Fruit fly (Drosophila melanogaster) whole organism, larva: Measurements from ENCODE around the gene CG3568.

Source experiments
- noc ChIP-seq: fragments of 200-800 bp; sonication (Bioruptor generic); optimal IDR thresholded peaks from 3 replicates; lab custom pipeline; 2019; ENCODE audit warnings: missing biosample characterization, mild to moderate bottlenecking, missing genetic modification characterization, moderate library complexity

The CG3568 gene

DNA sequence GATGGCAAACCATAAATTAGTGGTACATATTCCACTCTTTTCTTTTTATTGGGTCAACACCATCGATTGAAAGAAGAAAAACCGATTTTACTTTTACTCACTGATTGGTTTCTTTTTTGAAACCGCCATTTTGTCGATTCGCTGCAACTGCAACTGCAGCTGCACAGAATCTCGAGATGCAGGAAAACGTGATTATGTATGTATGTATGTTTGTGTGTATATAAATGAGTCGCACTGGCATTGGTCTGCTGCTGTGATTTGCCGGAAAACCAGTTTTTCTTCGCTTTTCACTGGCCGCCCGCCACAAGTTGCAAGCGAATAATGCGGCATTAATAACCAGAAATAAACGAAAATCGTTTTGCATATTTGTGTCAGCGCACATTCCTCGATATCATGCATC lies 12.3 kb downstream of the CG3568 start:
- TF ChIP-seq noc (tag; lab: Kevin White, UChicago) = no peak

DNA sequence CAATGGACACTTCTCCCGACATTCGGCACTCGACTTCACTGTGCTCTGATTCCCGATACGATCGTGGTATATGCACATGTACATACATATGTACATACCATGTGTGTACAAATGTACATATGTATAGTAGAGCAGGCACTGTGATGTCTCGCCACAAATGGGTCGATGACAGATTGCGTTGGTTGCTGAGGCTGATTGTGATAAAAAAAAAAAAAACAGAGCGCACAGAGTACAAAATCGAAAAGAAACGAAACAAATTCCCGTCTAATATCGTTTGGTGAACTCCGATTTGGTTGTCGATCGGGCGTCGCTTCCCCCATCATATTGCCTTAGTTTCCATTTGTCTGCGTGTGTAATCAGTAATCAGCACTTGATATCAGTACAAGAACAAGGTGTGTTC lies 13.4 kb downstream of the CG3568 start:
- no peak for TF ChIP-seq noc (tag; lab: Kevin White, UChicago)

- TF ChIP-seq noc (tag; lab: Kevin White, UChicago) = no peak
These were observed 15.3 kb downstream of the CG3568 start, which contains the start of gene CG3546 for dm6 chrX:4557772-4558171. Gene CG3546 (plus strand): TSS chrX:4558072.

DNA sequence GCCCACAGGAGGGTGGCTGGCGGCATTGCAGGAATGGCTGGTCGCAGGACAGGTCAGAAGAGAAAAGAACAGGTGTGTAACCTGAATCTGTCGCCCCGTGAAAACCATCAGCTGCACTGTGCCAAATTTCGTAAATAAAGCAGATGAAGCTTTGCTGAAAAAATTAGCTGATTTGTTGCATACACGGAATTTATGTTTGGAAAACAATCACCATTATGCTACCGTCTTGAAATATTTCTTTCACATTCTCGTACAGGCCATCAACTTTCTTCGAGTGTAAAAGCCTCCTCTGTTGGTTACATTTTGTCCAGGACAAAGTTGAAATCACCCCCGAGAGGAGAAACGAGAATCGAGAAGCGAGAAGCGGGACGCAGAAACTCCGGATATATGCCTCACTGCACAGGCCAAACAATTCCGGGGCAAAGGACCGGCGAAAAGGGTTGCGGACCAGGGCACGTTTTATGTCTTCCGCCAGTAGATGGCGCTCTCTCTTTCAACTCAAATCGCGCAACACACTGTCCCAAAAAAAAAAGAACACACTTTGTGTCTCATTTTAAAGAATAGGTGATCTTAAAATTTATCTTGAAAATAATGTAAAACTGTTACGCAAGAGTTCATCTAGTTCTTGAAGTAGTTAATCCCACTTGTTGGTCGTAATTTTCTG lies 17.9 kb downstream of the CG3568 start:
- no peak for TF ChIP-seq noc (tag; lab: Kevin White, UChicago)

DNA sequence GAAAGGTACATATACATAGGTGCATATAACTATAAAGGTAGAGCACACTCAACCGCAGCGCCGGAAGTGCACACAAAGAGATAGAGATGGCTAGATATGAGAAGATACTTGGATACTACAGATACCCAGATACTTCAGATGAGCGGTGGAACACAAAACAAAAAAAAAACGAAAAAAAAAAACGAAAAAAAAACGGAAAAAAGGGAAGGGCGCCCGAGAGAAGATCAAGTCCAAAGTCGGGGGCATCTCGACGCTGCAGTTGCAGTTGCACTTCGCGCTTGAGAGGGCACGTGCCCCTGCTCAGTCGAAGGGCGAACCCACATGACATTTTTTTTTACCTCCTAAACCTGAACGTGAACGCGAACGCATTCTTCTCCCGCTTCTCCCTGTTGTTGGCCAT lies 21.6 kb downstream of the CG3568 start:
- TF ChIP-seq noc (tag; lab: Kevin White, UChicago) = no peak

dm6 chrX:4564962-4565361 lies 22.5 kb downstream of the CG3568 start:
- no peak for TF ChIP-seq noc (tag; lab: Kevin White, UChicago)

- TF ChIP-seq noc (tag; lab: Kevin White, UChicago) = no peak
These were observed 29.4 kb downstream of the CG3568 start, which contains the start of gene CG12684 for dm6 chrX:4571829-4572228. Gene CG12684 (minus strand): TSS chrX:4571929.

DNA sequence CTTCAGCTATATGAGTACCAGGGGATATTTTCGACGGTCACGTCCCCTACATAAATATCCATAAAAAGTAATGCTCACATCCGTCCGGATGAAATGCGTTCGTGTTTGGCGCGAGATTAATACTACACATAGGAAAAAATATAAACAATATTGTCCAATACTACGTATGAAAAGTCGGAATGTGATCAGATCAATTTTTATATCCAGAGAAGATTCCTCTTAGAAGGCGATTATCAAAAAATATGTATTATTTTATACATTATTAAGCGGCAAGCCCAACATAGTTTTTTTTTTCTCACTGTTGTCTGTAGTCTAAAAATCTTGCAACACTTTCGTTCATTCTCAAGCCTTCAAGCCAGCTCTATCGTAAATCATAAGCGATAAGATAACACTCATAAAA lies 31.5 kb downstream of the CG3568 start:
- no peak for TF ChIP-seq noc (tag; lab: Kevin White, UChicago)

DNA sequence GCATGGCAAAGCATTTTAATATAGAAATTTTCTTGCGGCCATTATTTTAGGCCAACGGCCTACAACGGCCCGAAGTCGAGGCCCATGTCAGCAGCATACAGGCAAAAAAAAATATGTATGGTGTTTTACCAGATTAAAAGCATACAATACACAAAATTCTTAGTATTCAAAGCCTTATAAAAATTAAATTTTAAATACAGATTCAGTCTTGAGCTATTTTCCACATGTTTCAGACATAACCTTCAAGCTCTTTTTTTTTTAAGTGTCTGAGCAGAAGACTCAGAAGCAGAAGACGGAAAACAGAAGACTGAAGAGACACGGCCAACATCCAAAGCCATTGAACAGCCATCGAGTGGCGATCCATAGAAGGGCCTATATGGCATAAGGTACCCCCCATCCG lies 39.3 kb downstream of the CG3568 start:
- TF ChIP-seq noc (tag; lab: Kevin White, UChicago) = no peak

DNA sequence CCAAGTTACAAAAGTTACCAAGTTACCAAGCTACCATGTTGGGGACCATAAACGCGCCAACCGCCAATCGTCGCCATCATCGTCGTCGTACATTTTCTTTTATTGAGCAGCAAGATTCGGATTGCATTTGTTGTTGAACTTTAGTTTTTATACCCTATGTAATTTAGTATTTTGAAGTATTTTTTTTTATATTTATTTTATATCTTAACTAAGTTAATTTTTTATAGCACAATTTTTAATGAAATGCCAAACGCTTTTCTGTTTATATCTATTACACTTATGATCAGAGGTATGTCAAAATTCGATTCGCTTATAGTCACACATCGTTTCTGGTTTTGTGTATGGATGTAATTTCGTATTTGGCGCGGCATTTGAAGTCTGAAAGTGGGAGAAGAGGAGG lies 40.0 kb downstream of the CG3568 start:
- TF ChIP-seq noc (tag; lab: Kevin White, UChicago) = no peak

DNA sequence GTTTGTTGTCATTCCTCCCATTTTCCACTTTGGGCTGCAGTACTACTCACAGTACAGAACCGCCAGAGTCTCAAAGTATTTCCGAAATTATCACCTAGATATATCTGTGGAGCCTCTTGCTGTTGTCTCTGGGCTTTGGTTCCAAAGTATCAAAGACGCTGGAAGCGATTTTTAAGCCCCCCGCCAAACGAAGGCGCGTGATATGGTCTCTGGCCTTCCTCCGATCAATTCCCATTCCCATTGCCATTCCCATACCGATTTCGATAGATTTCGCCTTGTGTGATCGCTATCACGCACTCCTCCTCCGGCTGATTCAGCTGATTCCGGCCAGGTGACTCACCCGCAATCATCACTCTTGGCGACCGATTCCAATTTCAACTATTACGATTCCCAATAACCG lies 45.2 kb downstream of the CG3568 start:
- peak; percentile 19 for TF ChIP-seq noc (tag; lab: Kevin White, UChicago)

DNA sequence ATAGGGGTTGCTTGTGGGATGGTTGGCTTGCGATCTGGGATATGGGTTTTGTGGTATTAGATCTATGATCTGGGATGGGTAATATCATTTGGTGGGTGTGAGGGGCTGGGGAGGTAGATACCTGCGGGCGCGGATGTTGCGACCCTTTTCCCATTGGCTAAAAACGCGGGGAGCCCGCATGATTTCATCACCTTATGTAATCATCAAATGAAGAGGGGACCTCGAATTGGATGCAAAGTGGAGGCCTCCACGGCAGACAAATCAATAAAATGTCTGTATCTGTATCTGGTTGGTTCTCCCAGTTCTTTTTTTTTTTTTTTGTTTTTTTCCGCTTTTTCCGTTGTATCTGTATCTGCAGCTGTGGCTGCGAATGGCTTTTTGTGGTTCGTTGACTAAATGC lies 46.6 kb downstream of the CG3568 start:
- TF ChIP-seq noc (tag; lab: Kevin White, UChicago) = no peak

- TF ChIP-seq noc (tag; lab: Kevin White, UChicago) = no peak
These were observed 47.7 kb downstream of the CG3568 start for dm6 chrX:4589951-4590771.

dm6 chrX:4590772-4591064 lies 48.3 kb downstream of the CG3568 start:
- no peak for TF ChIP-seq noc (tag; lab: Kevin White, UChicago)

- TF ChIP-seq noc (tag; lab: Kevin White, UChicago) = no peak
These were observed 49.8 kb downstream of the CG3568 start for dm6 chrX:4592258-4592657.
